Worm (Caenorhabditis elegans) whole organism, mixed stage, embryonic: ENCODE data around the gene K09A9.6.

Experiments
- M03D4.4 ChIP-seq: sonication (generic microtip); optimal IDR thresholded peaks from 2 replicates; lab custom pipeline; 2017; ENCODE audit warnings: mild to moderate bottlenecking, missing genetic modification characterization, missing compliant biosample characterization
- blmp-1 ChIP-seq: fragments of 150-350 bp; optimal IDR thresholded peaks from 2 replicates; lab custom pipeline; 2014; ENCODE audit warnings: missing biosample characterization, missing genetic modification characterization
- ceh-39 ChIP-seq: fragments of 150-350 bp; optimal IDR thresholded peaks from 2 replicates; lab custom pipeline; 2014; ENCODE audit warnings: missing biosample characterization, missing genetic modification characterization
- ceh-43 ChIP-seq: fragments of 200-800 bp; sonication (Bioruptor generic); optimal IDR thresholded peaks from 2 replicates; lab custom pipeline; 2018; ENCODE audit warnings: mild to moderate bottlenecking, missing genetic modification characterization, moderate library complexity, missing compliant biosample characterization
- ceh-83 ChIP-seq: fragments of 200-800 bp; sonication (Bioruptor generic); optimal IDR thresholded peaks from 2 replicates; lab custom pipeline; 2018; ENCODE audit warnings: mild to moderate bottlenecking, missing genetic modification characterization, missing compliant biosample characterization
- ces-1 ChIP-seq: fragments of 150-350 bp; optimal IDR thresholded peaks from 2 replicates; lab custom pipeline; 2014; ENCODE audit warnings: missing biosample characterization, missing genetic modification reagents, missing genetic modification characterization
- cnd-1 ChIP-seq: fragments of 200-800 bp; sonication (Bioruptor generic); optimal IDR thresholded peaks from 2 replicates; lab custom pipeline; 2018; ENCODE audit warnings: mild to moderate bottlenecking, missing genetic modification characterization, missing compliant biosample characterization
- drap-1 ChIP-seq: fragments of 200-800 bp; sonication (Bioruptor generic); optimal IDR thresholded peaks from 3 replicates; lab custom pipeline; 2018; ENCODE audit warnings: mild to moderate bottlenecking, missing genetic modification characterization, missing compliant biosample characterization
- elt-1 ChIP-seq: sonication (generic microtip); optimal IDR thresholded peaks from 2 replicates; lab custom pipeline; 2017; ENCODE audit warnings: missing genetic modification characterization, mild to moderate bottlenecking, missing compliant biosample characterization, antibody characterized with exemption, moderate library complexity, borderline replicate concordance; ENCODE audit not compliant: insufficient read depth
- hlh-1 ChIP-seq: fragments of 150-350 bp; optimal IDR thresholded peaks from 2 replicates; lab custom pipeline; 2014; ENCODE audit warnings: missing biosample characterization, missing genetic modification reagents, missing genetic modification characterization
- lin-13 ChIP-seq: fragments of 150-350 bp; optimal IDR thresholded peaks from 2 replicates; lab custom pipeline; 2014; ENCODE audit warnings: missing biosample characterization, missing genetic modification characterization
- lsy-2 ChIP-seq: fragments of 150-350 bp; optimal IDR thresholded peaks from 2 replicates; lab custom pipeline; 2014; ENCODE audit warnings: missing biosample characterization, missing genetic modification characterization
- mab-5 ChIP-seq: fragments of 150-350 bp; optimal IDR thresholded peaks from 2 replicates; lab custom pipeline; 2014; ENCODE audit warnings: missing biosample characterization, missing genetic modification characterization
- mep-1 ChIP-seq: fragments of 150-350 bp; optimal IDR thresholded peaks from 2 replicates; lab custom pipeline; 2017; ENCODE audit warnings: missing biosample characterization, missing genetic modification reagents, missing genetic modification characterization, inconsistent platforms
- mls-2 ChIP-seq: sonication (generic microtip); optimal IDR thresholded peaks from 2 replicates; lab custom pipeline; 2016; ENCODE audit warnings: mild to moderate bottlenecking, missing genetic modification characterization, moderate library complexity, missing compliant biosample characterization
- nhr-12 ChIP-seq: fragments of 150-350 bp; optimal IDR thresholded peaks from 2 replicates; lab custom pipeline; 2014; ENCODE audit warnings: missing biosample characterization, missing genetic modification characterization
- nhr-2 ChIP-seq: fragments of 150-350 bp; optimal IDR thresholded peaks from 2 replicates; lab custom pipeline; 2014; ENCODE audit warnings: missing biosample characterization, missing genetic modification characterization
- nhr-237 ChIP-seq: fragments of 150-350 bp; optimal IDR thresholded peaks from 2 replicates; lab custom pipeline; 2014; ENCODE audit warnings: missing biosample characterization, missing genetic modification characterization
- nhr-76 ChIP-seq: sonication (generic microtip); optimal IDR thresholded peaks from 2 replicates; lab custom pipeline; 2017; ENCODE audit warnings: missing biosample characterization, missing genetic modification characterization
- pha-4 ChIP-seq: fragments of 150-350 bp; optimal IDR thresholded peaks from 2 replicates; lab custom pipeline; 2018; ENCODE audit warnings: missing biosample characterization, missing genetic modification reagents, missing genetic modification characterization
- sem-2 ChIP-seq: fragments of 200-800 bp; sonication (Bioruptor generic); optimal IDR thresholded peaks from 2 replicates; lab custom pipeline; 2018; ENCODE audit warnings: mild to moderate bottlenecking, missing genetic modification characterization, missing compliant biosample characterization
- snpc-4 ChIP-seq: fragments of 150-350 bp; optimal IDR thresholded peaks from 2 replicates; lab custom pipeline; 2014; ENCODE audit warnings: missing biosample characterization, missing genetic modification characterization
- sptf-1 ChIP-seq: sonication (generic microtip); optimal IDR thresholded peaks from 2 replicates; lab custom pipeline; 2017; ENCODE audit warnings: mild to moderate bottlenecking, missing genetic modification characterization, moderate library complexity, missing compliant biosample characterization
- tbx-8 ChIP-seq: fragments of 200-800 bp; sonication (Bioruptor generic); optimal IDR thresholded peaks from 2 replicates; lab custom pipeline; 2018; ENCODE audit warnings: mild to moderate bottlenecking, missing genetic modification characterization, moderate library complexity, missing compliant biosample characterization
- unc-120 ChIP-seq: sonication (generic microtip); optimal IDR thresholded peaks from 2 replicates; lab custom pipeline; 2017; ENCODE audit warnings: missing genetic modification characterization, missing compliant biosample characterization; ENCODE audit not compliant: poor library complexity, severe bottlenecking
- unc-39 ChIP-seq: fragments of 150-350 bp; optimal IDR thresholded peaks from 2 replicates; lab custom pipeline; 2014; ENCODE audit warnings: missing biosample characterization, missing genetic modification characterization
- unc-62 ChIP-seq: fragments of 150-350 bp; optimal IDR thresholded peaks from 2 replicates; lab custom pipeline; 2014; ENCODE audit warnings: missing biosample characterization, missing genetic modification reagents, missing genetic modification characterization
- zip-8 ChIP-seq: fragments of 150-350 bp; optimal IDR thresholded peaks from 2 replicates; lab custom pipeline; 2014; ENCODE audit warnings: missing biosample characterization, missing genetic modification characterization

K09A9.6 gene

ce11 chrX:15617168-15617567 lies 40.1 kb downstream of the K09A9.6 start:
- TF ChIP-seq nhr-76 (tag; lab: Kevin White, UChicago) (no peak), unc-120 (tag; lab: Kevin White, UChicago) (peak; percentile 29), ces-1 (GFP tag; lab: Kevin White, UChicago) (peak; percentile 60)
- TF ChIP-seq, all 35 proteins: peak for 2

ce11 chrX:15619273-15619672 lies 42.2 kb downstream of the K09A9.6 start:
- TF ChIP-seq nhr-12 (no peak), sem-2 (GFP tag; lab: Kevin White, UChicago) (no peak), snpc-4 (no peak), ceh-83 (no peak), pha-4 (tag; lab: Kevin White, UChicago) (no peak), cnd-1 (tag; lab: Kevin White, UChicago) (no peak), lsy-2 (tag; lab: Kevin White, UChicago) (no peak), M03D4.4 (no peak), nhr-2 (tag; lab: Kevin White, UChicago) (no peak), mab-5 (no peak), mls-2 (tag; lab: Kevin White, UChicago) (no peak), elt-1 (tag; lab: Kevin White, UChicago) (no peak), sptf-1 (tag; lab: Kevin White, UChicago) (no peak), mep-1 (tag; lab: Kevin White, UChicago) (no peak), hlh-1 (tag; lab: Kevin White, UChicago) (no peak), nhr-237 (tag; lab: Kevin White, UChicago) (no peak), ceh-43 (GFP tag; lab: Kevin White, UChicago) (no peak)
- TF ChIP-seq, all 35 proteins: peak for 0

- TF ChIP-seq sem-2 (GFP tag; lab: Kevin White, UChicago) (no peak), ceh-43 (GFP tag; lab: Kevin White, UChicago) (no peak), lsy-2 (tag; lab: Kevin White, UChicago) (no peak), blmp-1 (no peak), pha-4 (tag; lab: Kevin White, UChicago) (no peak), nhr-2 (tag; lab: Kevin White, UChicago) (no peak), ceh-83 (no peak)
Observed at ce11 chrX:15620200-15620599, 43.2 kb downstream of the K09A9.6 start, which contains the start of gene K09E9.1. Gene K09E9.1 (plus strand): TSS chrX:15620500.

ce11 chrX:15621001-15621400 lies 44.0 kb downstream of the K09A9.6 start:
- TF ChIP-seq nhr-12 (no peak), nhr-2 (tag; lab: Kevin White, UChicago) (no peak), ceh-83 (no peak), ces-1 (GFP tag; lab: Kevin White, UChicago) (no peak), lin-13 (no peak), zip-8 (tag; lab: Kevin White, UChicago) (no peak), unc-120 (tag; lab: Kevin White, UChicago) (no peak), tbx-8 (GFP tag; lab: Kevin White, UChicago) (no peak), drap-1 (GFP tag; lab: Kevin White, UChicago) (no peak), unc-62 (GFP tag; lab: Kevin White, UChicago) (no peak)
- TF ChIP-seq, all 35 proteins: peak for 0

- no peak for TF ChIP-seq hlh-1 (tag; lab: Kevin White, UChicago)
- peak; percentile 19 for TF ChIP-seq zip-8 (tag; lab: Kevin White, UChicago)
Observed at ce11 chrX:15622041-15622440, 45.0 kb downstream of the K09A9.6 start.

ce11 chrX:15626119-15626850 lies 49.2 kb downstream of the K09A9.6 start:
- TF ChIP-seq unc-62 (GFP tag; lab: Kevin White, UChicago) (peak; percentile 28), mab-5 (no peak)

ce11 chrX:15627814-15628213 lies 50.8 kb downstream of the K09A9.6 start:
- TF ChIP-seq zip-8 (tag; lab: Kevin White, UChicago) (no peak), ces-1 (GFP tag; lab: Kevin White, UChicago) (peak; percentile 62), unc-120 (tag; lab: Kevin White, UChicago) (no peak), ceh-39 (no peak), unc-39 (no peak), ceh-43 (GFP tag; lab: Kevin White, UChicago) (no peak)
